Worm (Caenorhabditis elegans) whole organism, L1 larva: ENCODE results near the gene F55F10.1.

ENCODE experiments used
- C34B4.2 ChIP-seq: sonication (generic microtip); optimal IDR thresholded peaks from 2 replicates; lab custom pipeline; 2017; ENCODE audit warnings: mild to moderate bottlenecking, missing genetic modification characterization, missing compliant biosample characterization
- F16B12.6 ChIP-seq: fragments of 150-350 bp; optimal IDR thresholded peaks from 2 replicates; lab custom pipeline; 2014; ENCODE audit warnings: missing biosample characterization, missing genetic modification characterization
- aha-1 ChIP-seq: fragments of 150-350 bp; optimal IDR thresholded peaks from 2 replicates; lab custom pipeline; 2014; ENCODE audit warnings: missing biosample characterization, missing genetic modification characterization
- alr-1 ChIP-seq: fragments of 200-800 bp; sonication (Bioruptor generic); optimal IDR thresholded peaks from 2 replicates; lab custom pipeline; 2018; ENCODE audit warnings: borderline replicate concordance, mild to moderate bottlenecking, missing genetic modification characterization, missing compliant biosample characterization
- aly-2 ChIP-seq: fragments of 150-350 bp; optimal IDR thresholded peaks from 2 replicates; lab custom pipeline; 2014; ENCODE audit warnings: missing biosample characterization, missing genetic modification characterization
- blmp-1 ChIP-seq: fragments of 150-350 bp; optimal IDR thresholded peaks from 2 replicates; lab custom pipeline; 2014; ENCODE audit warnings: missing biosample characterization, missing genetic modification characterization
- ceh-88 ChIP-seq: fragments of 200-800 bp; sonication (Bioruptor generic); IDR thresholded peaks from 2 replicates; pipeline ENCODE4 v1.3.6; 2022; ENCODE audit warnings: missing genetic modification characterization, missing compliant biosample characterization
- ces-1 ChIP-seq: fragments of 150-350 bp; optimal IDR thresholded peaks from 2 replicates; lab custom pipeline; 2014; ENCODE audit warnings: missing biosample characterization, missing genetic modification reagents, missing genetic modification characterization
- dsc-1 ChIP-seq: sonication (generic microtip); optimal IDR thresholded peaks from 2 replicates; lab custom pipeline; 2016; ENCODE audit warnings: mild to moderate bottlenecking, missing genetic modification characterization, missing compliant biosample characterization
- efl-1 ChIP-seq, 4 experiments: fragments of 150-350 bp; optimal IDR thresholded peaks in 3 of 4; peaks in 1 of 4; 1 replicate in 1 of 4; 2 replicates in 3 of 4; lab custom pipeline; 2014; ENCODE audit warnings: missing biosample characterization in 2 of 4, missing genetic modification characterization in 2 of 4, missing genetic modification reagents in 2 of 4
- egl-13 ChIP-seq: sonication (generic microtip); optimal IDR thresholded peaks from 2 replicates; lab custom pipeline; 2016; ENCODE audit warnings: missing genotype, missing genetic modification reagents, missing genetic modification characterization, missing compliant biosample characterization
- fkh-4 ChIP-seq: sonication (generic microtip); optimal IDR thresholded peaks from 2 replicates; lab custom pipeline; 2016; ENCODE audit warnings: missing compliant biosample characterization, missing genetic modification characterization, borderline replicate concordance
- fkh-8 ChIP-seq: sonication (generic microtip); optimal IDR thresholded peaks from 2 replicates; lab custom pipeline; 2016; ENCODE audit warnings: mild to moderate bottlenecking, missing genetic modification characterization, missing compliant biosample characterization
- fos-1 ChIP-seq: fragments of 150-350 bp; optimal IDR thresholded peaks from 2 replicates; lab custom pipeline; 2014; ENCODE audit warnings: missing biosample characterization, missing genetic modification characterization
- hlh-4 ChIP-seq: sonication (generic microtip); optimal IDR thresholded peaks from 2 replicates; lab custom pipeline; 2016; ENCODE audit warnings: mild to moderate bottlenecking, missing genetic modification characterization, missing compliant biosample characterization
- hpl-2 ChIP-seq: fragments of 150-350 bp; optimal IDR thresholded peaks from 2 replicates; lab custom pipeline; 2014; ENCODE audit warnings: missing biosample characterization, missing genetic modification reagents, missing genetic modification characterization
- isw-1 ChIP-seq: fragments of 200-800 bp; sonication (Bioruptor generic); IDR thresholded peaks from 2 replicates; pipeline ENCODE4 v1.3.6; 2022; ENCODE audit warnings: missing genetic modification characterization, missing compliant biosample characterization
- lin-15B ChIP-seq: fragments of 150-350 bp; sonication (generic microtip); optimal IDR thresholded peaks from 3 replicates; lab custom pipeline; 2014; ENCODE audit warnings: missing biosample characterization, missing genetic modification characterization
- lsy-2 ChIP-seq, 2 experiments: fragments of 150-350 bp; optimal IDR thresholded peaks; 2 replicates each; lab custom pipeline; 2014; ENCODE audit warnings: missing biosample characterization in 2 of 2, missing genetic modification characterization in 2 of 2
- mdl-1 ChIP-seq, 2 experiments: fragments of 150-350 bp; optimal IDR thresholded peaks; 2 replicates each; lab custom pipeline; 2014 to 2017; ENCODE audit warnings: missing biosample characterization in 2 of 2, missing genetic modification characterization in 2 of 2, inconsistent platforms in 1 of 2
- mef-2 ChIP-seq: fragments of 150-350 bp; optimal IDR thresholded peaks from 2 replicates; lab custom pipeline; 2014; ENCODE audit warnings: missing biosample characterization, missing genetic modification characterization
- nhr-11 ChIP-seq: fragments of 150-350 bp; optimal IDR thresholded peaks from 2 replicates; lab custom pipeline; 2014; ENCODE audit warnings: missing biosample characterization, missing genetic modification characterization
- nhr-12 ChIP-seq: sonication (generic microtip); optimal IDR thresholded peaks from 2 replicates; lab custom pipeline; 2017; ENCODE audit warnings: missing biosample characterization, missing genetic modification characterization
- nhr-19 ChIP-seq: fragments of 200-800 bp; sonication (Bioruptor generic); conservative IDR thresholded peaks from 2 replicates; pipeline ENCODE4 v1.3.6; 2022; ENCODE audit warnings: missing genetic modification characterization, missing compliant biosample characterization
- nhr-20 ChIP-seq: sonication (generic microtip); optimal IDR thresholded peaks from 2 replicates; lab custom pipeline; 2016; ENCODE audit warnings: mild to moderate bottlenecking, missing genetic modification characterization, missing compliant biosample characterization
- nhr-237 ChIP-seq: fragments of 150-350 bp; optimal IDR thresholded peaks from 2 replicates; lab custom pipeline; 2014; ENCODE audit warnings: missing biosample characterization, missing genetic modification characterization
- nhr-28 ChIP-seq: fragments of 150-350 bp; optimal IDR thresholded peaks from 2 replicates; lab custom pipeline; 2014; ENCODE audit warnings: missing biosample characterization, missing genetic modification characterization
- nhr-47 ChIP-seq: sonication (generic microtip); optimal IDR thresholded peaks from 2 replicates; lab custom pipeline; 2016; ENCODE audit warnings: mild to moderate bottlenecking, missing genetic modification characterization, moderate library complexity, missing compliant biosample characterization
- nhr-76 ChIP-seq: sonication (generic microtip); optimal IDR thresholded peaks from 2 replicates; lab custom pipeline; 2017; ENCODE audit warnings: missing biosample characterization, missing genetic modification characterization
- nhr-90 ChIP-seq: sonication (generic microtip); optimal IDR thresholded peaks from 2 replicates; lab custom pipeline; 2016; ENCODE audit warnings: mild to moderate bottlenecking, missing genetic modification characterization, missing compliant biosample characterization; ENCODE audit not compliant: poor library complexity
- pqm-1 ChIP-seq: sonication (generic microtip); optimal IDR thresholded peaks from 3 replicates; lab custom pipeline; 2017; ENCODE audit warnings: missing biosample characterization, missing genetic modification characterization
- snu-23 ChIP-seq: sonication (generic microtip); optimal IDR thresholded peaks from 2 replicates; lab custom pipeline; 2016; ENCODE audit warnings: missing genetic modification characterization, missing compliant biosample characterization
- sox-4 ChIP-seq: sonication (generic microtip); optimal IDR thresholded peaks from 2 replicates; lab custom pipeline; 2016; ENCODE audit warnings: missing genetic modification characterization, missing compliant biosample characterization
- sup-37 ChIP-seq: fragments of 200-800 bp; sonication (Bioruptor generic); optimal IDR thresholded peaks from 2 replicates; lab custom pipeline; 2018; ENCODE audit warnings: mild to moderate bottlenecking, missing genetic modification characterization, missing compliant biosample characterization
- swsn-7 ChIP-seq: sonication (generic microtip); optimal IDR thresholded peaks from 2 replicates; lab custom pipeline; 2016; ENCODE audit warnings: missing genetic modification characterization, missing compliant biosample characterization
- tbx-2 ChIP-seq: sonication (generic microtip); optimal IDR thresholded peaks from 2 replicates; lab custom pipeline; 2016; ENCODE audit warnings: missing genetic modification characterization, missing compliant biosample characterization
- unc-30 ChIP-seq: sonication (generic microtip); optimal IDR thresholded peaks from 2 replicates; lab custom pipeline; 2017; ENCODE audit warnings: missing biosample characterization, missing genetic modification characterization
- unc-62 ChIP-seq: fragments of 150-350 bp; optimal IDR thresholded peaks from 2 replicates; lab custom pipeline; 2014; ENCODE audit warnings: missing biosample characterization, missing genetic modification reagents, missing genetic modification characterization
- unc-98 ChIP-seq: fragments of 200-800 bp; sonication (Bioruptor generic); IDR thresholded peaks from 2 replicates; pipeline ENCODE4 v1.3.6; 2022; ENCODE audit warnings: missing genetic modification characterization, missing compliant biosample characterization
- zip-4 ChIP-seq: fragments of 200-800 bp; sonication (Bioruptor generic); optimal IDR thresholded peaks from 2 replicates; lab custom pipeline; 2018; ENCODE audit warnings: mild to moderate bottlenecking, missing genetic modification characterization, moderate library complexity, missing compliant biosample characterization
- ztf-11 ChIP-seq, 2 experiments: sonication (generic microtip); optimal IDR thresholded peaks; 2 replicates each; lab custom pipeline; 2016 to 2017; ENCODE audit warnings: missing genetic modification characterization in 2 of 2, missing biosample characterization in 1 of 2, missing compliant biosample characterization in 1 of 2
- ztf-4 ChIP-seq: fragments of 150-350 bp; optimal IDR thresholded peaks from 2 replicates; lab custom pipeline; 2014; ENCODE audit warnings: missing biosample characterization, missing genetic modification characterization

Gene F55F10.1

DNA sequence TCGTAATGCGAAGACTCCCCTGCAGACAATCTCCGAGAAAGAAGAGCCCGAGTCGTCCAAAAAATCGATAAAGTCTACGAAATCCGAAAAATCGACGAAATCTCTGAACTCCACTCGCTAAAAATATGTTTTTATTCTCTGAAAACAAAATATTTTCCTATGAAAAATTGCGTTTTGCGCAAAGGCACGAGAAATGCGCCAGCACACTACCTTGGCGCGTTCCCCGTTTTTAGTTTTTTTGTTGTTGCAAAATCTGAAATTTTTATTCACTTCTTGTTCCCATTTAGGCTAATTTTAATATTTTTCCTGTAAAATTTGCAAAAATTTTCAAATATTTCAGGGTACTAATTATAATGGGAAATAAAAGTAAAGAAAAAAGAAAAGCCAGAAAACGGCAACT is at the start of gene F55F10.1 (continued):
- TF ChIP-seq ceh-88 (no peak), aha-1 (tag; lab: Kevin White, UChicago) (no peak), unc-98 (no peak), swsn-7 (tag; lab: Kevin White, UChicago) (peak; percentile 80), sup-37 (GFP tag; lab: Kevin White, UChicago) (no peak), aly-2 (tag; lab: Kevin White, UChicago) (peak; percentile 11), blmp-1 (tag; lab: Kevin White, UChicago) (no peak), fos-1 (tag; lab: Kevin White, UChicago) (no peak), nhr-76 (tag; lab: Kevin White, UChicago) (no peak), C34B4.2 (tag; lab: Kevin White, UChicago) (no peak), F16B12.6 (tag; lab: Kevin White, UChicago) (peak; percentile 47), hpl-2 (GFP tag; lab: Kevin White, UChicago) (no peak), pqm-1 (no peak), lin-15B (tag; lab: Kevin White, UChicago) (peak; percentile 8), hlh-4 (tag; lab: Kevin White, UChicago) (no peak), ztf-4 (tag; lab: Kevin White, UChicago) (no peak), fkh-4 (tag; lab: Kevin White, UChicago) (no peak), tbx-2 (tag; lab: Kevin White, UChicago) (peak; percentile 77), nhr-47 (tag; lab: Kevin White, UChicago) (peak; percentile 86), fkh-8 (tag; lab: Kevin White, UChicago) (peak; percentile 27), ztf-11 (tag; optimal IDR thresholded peaks at IDR 0.05; lab: Kevin White, UChicago) (no peak), nhr-28 (tag; lab: Kevin White, UChicago) (no peak), dsc-1 (tag; lab: Kevin White, UChicago) (no peak), nhr-12 (tag; lab: Kevin White, UChicago) (no peak), nhr-19 (GFP tag; lab: Robert Waterston, UW) (peak; percentile 65), nhr-11 (tag; lab: Kevin White, UChicago) (peak; percentile 38), efl-1 (optimal IDR thresholded peaks at IDR 0.05; lab: Kevin White, UChicago) (peak; percentile 77 to 87), efl-1 (GFP tag; optimal IDR thresholded peaks at IDR 0.05 in 1 of 2; lab: Kevin White, UChicago) (peak; percentile 85 to 98), mdl-1 (tag; optimal IDR thresholded peaks at IDR 0.05; lab: Kevin White, UChicago) (peak in 1 of 2 experiments; percentile 19), unc-62 (GFP tag; lab: Kevin White, UChicago) (no peak), sox-4 (tag; lab: Kevin White, UChicago) (peak; percentile 59), snu-23 (GFP tag; lab: Kevin White, UChicago) (peak; percentile 84), lsy-2 (tag; optimal IDR thresholded peaks at IDR 0.05; lab: Kevin White, UChicago) (peak; percentile 85 to 86)

DNA sequence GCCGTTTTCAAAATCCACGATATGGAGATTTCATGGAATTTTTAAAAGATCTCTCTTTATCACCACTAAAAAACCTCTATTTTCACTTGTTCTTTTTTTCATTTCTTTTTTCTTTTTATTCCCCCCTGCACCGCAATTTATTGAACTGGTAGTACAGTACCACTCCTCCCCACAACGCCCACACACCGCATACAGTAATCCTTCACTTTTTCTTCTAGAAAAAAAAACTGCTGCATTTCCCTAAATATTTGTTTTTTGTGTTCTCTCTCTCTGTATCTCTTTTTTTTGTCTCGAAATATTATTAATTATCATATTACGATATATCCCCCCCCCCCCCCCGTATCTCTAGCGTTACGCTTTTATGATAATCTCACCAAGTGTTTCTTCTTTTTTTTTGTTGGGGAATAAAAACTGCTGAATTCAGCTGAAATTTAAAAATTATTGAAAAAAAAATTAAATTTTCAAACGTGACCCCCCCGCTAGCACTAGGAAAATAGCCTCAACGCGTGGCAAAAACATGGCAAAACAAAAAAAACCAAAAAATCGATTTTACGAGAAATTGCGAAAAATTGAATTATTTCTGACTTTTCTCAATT is 43.7 kb upstream of the F55F10.1 start, which contains the start of gene Y24D9B.1:
Gene Y24D9B.1, plus strand, starts transcription at position 546 of the 596 bp plus-strand sequence.
- TF ChIP-seq hlh-4 (tag; lab: Kevin White, UChicago) (no peak), nhr-237 (tag; lab: Kevin White, UChicago) (no peak), aha-1 (tag; lab: Kevin White, UChicago) (no peak), isw-1 (GFP tag; lab: Robert Waterston, UW) (no peak), zip-4 (GFP tag; lab: Kevin White, UChicago) (no peak), unc-30 (tag; lab: Kevin White, UChicago) (no peak), fkh-4 (tag; lab: Kevin White, UChicago) (no peak), nhr-90 (tag; lab: Kevin White, UChicago) (no peak), nhr-20 (tag; lab: Kevin White, UChicago) (no peak), alr-1 (no peak), ces-1 (GFP tag; lab: Kevin White, UChicago) (no peak), mef-2 (tag; lab: Kevin White, UChicago) (no peak), lsy-2 (tag; optimal IDR thresholded peaks at IDR 0.05; lab: Kevin White, UChicago) (no peak), egl-13 (no peak)
